Worm (Caenorhabditis elegans): Measurements from ENCODE around the gene sri-6.

sri-6 gene

DNA sequence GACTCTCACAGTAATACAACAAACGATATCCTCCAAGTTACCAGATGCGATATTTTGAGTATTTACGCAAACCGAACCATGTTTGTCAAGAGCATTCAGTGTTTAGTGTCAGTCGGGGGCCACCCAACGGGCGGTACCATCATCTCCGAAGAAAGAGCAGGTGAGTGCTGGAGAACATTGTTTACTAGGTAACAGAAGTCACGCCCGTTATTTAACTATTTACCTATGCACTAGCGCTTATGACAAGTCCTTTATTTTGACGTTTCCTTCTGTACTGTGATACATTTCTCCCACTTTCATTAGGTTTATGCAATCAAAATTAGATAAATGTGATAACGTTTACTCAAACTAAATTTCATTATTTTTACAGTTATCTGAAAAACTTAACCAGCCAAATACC lies 24.1 kb downstream of the sri-6 start, which contains the start of gene F57B1.6:
TSS of gene F57B1.6 (plus strand) at position 79 of the 400 bp plus-strand sequence.
- TF ChIP-seq pha-4 (tag; optimal IDR thresholded peaks at IDR 0.05): peak; percentile 53
- no peak for TF ChIP-seq nhr-2 (tag; optimal IDR thresholded peaks at IDR 0.05)

- TF ChIP-seq pha-4 (tag; optimal IDR thresholded peaks at IDR 0.05): no peak
- TF ChIP-seq ces-1 (GFP tag; optimal IDR thresholded peaks at IDR 0.05): no peak
Observed at ce11 chrV:13212584-13212983, 27.1 kb downstream of the sri-6 start.

ce11 chrV:13221066-13221465 lies 35.6 kb downstream of the sri-6 start:
- TF ChIP-seq flh-1 (GFP tag; optimal IDR thresholded peaks at IDR 0.05): no peak
- TF ChIP-seq mls-2 (tag; optimal IDR thresholded peaks at IDR 0.05): no peak
- no peak for TF ChIP-seq unc-120 (tag; optimal IDR thresholded peaks at IDR 0.05; ENCODE audit: poor library complexity, severe bottlenecking)
- no peak for TF ChIP-seq ces-1 (GFP tag; optimal IDR thresholded peaks at IDR 0.05)
- no peak for TF ChIP-seq snpc-4 (tag; optimal IDR thresholded peaks at IDR 0.05)
- no peak for TF ChIP-seq nhr-76 (tag; optimal IDR thresholded peaks at IDR 0.05)
- TF ChIP-seq unc-39 (tag; optimal IDR thresholded peaks at IDR 0.05): no peak
- TF ChIP-seq M03D4.4 (tag; optimal IDR thresholded peaks at IDR 0.05): no peak
- TF ChIP-seq zip-8 (tag; optimal IDR thresholded peaks at IDR 0.05): no peak
- no peak for TF ChIP-seq ceh-43 (GFP tag; optimal IDR thresholded peaks at IDR 0.05)
- TF ChIP-seq blmp-1 (tag; optimal IDR thresholded peaks at IDR 0.05): no peak
- no peak for TF ChIP-seq ztf-11 (tag; optimal IDR thresholded peaks at IDR 0.05)
- no peak for TF ChIP-seq mep-1 (tag; optimal IDR thresholded peaks at IDR 0.05)
- TF ChIP-seq nhr-28 (tag; optimal IDR thresholded peaks at IDR 0.05): no peak
- TF ChIP-seq tbx-8 (GFP tag; optimal IDR thresholded peaks at IDR 0.05): no peak
- no peak for TF ChIP-seq lin-13 (tag; optimal IDR thresholded peaks at IDR 0.05)
- no peak for TF ChIP-seq drap-1 (GFP tag; optimal IDR thresholded peaks at IDR 0.05)

DNA sequence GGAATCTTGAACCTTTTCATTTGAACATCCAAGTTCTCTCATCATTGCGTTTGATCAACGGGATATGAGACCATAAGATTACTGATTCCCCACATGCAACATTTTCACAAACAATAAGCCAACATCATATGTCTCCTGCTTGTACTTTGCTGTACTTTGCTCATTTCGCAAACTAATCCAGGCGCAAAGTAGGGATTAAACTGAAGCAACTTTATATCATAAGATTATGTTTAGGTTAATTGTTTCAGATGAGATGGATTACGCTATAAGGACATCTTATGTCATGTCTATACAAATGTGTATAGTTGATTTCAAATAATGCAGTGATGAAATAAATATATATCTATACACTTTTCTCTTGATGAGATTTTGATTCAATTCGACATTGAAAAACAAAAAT lies 44.1 kb downstream of the sri-6 start:
- no peak for TF ChIP-seq nhr-76 (tag; optimal IDR thresholded peaks at IDR 0.05)
- no peak for TF ChIP-seq pha-4 (tag; optimal IDR thresholded peaks at IDR 0.05)
- TF ChIP-seq mab-5 (tag; optimal IDR thresholded peaks at IDR 0.05): no peak
- TF ChIP-seq sem-2 (GFP tag; optimal IDR thresholded peaks at IDR 0.05): no peak
- no peak for TF ChIP-seq mep-1 (tag; optimal IDR thresholded peaks at IDR 0.05)
- TF ChIP-seq bed-3 (GFP tag; optimal IDR thresholded peaks at IDR 0.05): no peak
- TF ChIP-seq ceh-83 (GFP tag; optimal IDR thresholded peaks at IDR 0.05): no peak
- TF ChIP-seq drap-1 (GFP tag; optimal IDR thresholded peaks at IDR 0.05): no peak
- TF ChIP-seq unc-39 (tag; optimal IDR thresholded peaks at IDR 0.05): no peak
- no peak for TF ChIP-seq nhr-28 (tag; optimal IDR thresholded peaks at IDR 0.05)
- TF ChIP-seq lsy-2 (tag; optimal IDR thresholded peaks at IDR 0.05): no peak
- TF ChIP-seq elt-1 (tag; optimal IDR thresholded peaks at IDR 0.05; ENCODE audit: borderline replicate concordance, insufficient read depth): no peak
- no peak for TF ChIP-seq mls-2 (tag; optimal IDR thresholded peaks at IDR 0.05)
- no peak for TF ChIP-seq lin-32 (GFP tag; optimal IDR thresholded peaks at IDR 0.05)
- TF ChIP-seq blmp-1 (tag; optimal IDR thresholded peaks at IDR 0.05): no peak
- TF ChIP-seq lin-13 (tag; optimal IDR thresholded peaks at IDR 0.05): no peak
- no peak for TF ChIP-seq unc-120 (tag; optimal IDR thresholded peaks at IDR 0.05; ENCODE audit: poor library complexity, severe bottlenecking)
- no peak for TF ChIP-seq cnd-1 (tag; optimal IDR thresholded peaks at IDR 0.05)

DNA sequence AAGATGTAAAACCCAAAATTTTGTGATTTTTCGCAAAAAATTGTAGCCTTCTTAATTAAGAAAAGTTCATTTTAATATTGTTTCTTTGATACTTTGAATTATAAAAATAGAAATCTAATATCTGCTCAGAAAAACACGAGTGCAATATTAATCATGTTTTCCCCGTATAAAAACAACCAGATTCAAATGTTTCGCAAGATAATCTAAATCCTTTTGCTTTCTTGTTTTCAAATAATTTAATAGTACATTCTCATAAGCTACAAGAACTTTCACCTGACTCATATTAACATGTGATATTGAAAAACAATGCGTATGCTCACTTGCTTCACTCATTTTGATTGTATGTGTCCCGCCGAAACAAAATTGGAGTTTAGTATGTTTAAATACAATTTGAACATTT lies 49.8 kb downstream of the sri-6 start:
- TF ChIP-seq elt-3 (tag; optimal IDR thresholded peaks at IDR 0.05) (no peak), bed-3 (GFP tag; optimal IDR thresholded peaks at IDR 0.05) (no peak), tbx-8 (GFP tag; optimal IDR thresholded peaks at IDR 0.05) (no peak), lin-13 (tag; optimal IDR thresholded peaks at IDR 0.05) (no peak), ztf-11 (tag; optimal IDR thresholded peaks at IDR 0.05) (no peak), hlh-1 (tag; optimal IDR thresholded peaks at IDR 0.05) (no peak), unc-120 (tag; optimal IDR thresholded peaks at IDR 0.05; ENCODE audit: poor library complexity, severe bottlenecking) (no peak), pha-4 (tag; optimal IDR thresholded peaks at IDR 0.05) (no peak)

- TF ChIP-seq sem-2 (GFP tag; optimal IDR thresholded peaks at IDR 0.05): no peak
- no peak for TF ChIP-seq ceh-39 (tag; optimal IDR thresholded peaks at IDR 0.05)
- TF ChIP-seq nhr-2 (tag; optimal IDR thresholded peaks at IDR 0.05): no peak
- no peak for TF ChIP-seq mls-2 (tag; optimal IDR thresholded peaks at IDR 0.05)
Observed at ce11 chrV:13236507-13236906, 51.0 kb downstream of the sri-6 start, which contains the start of gene dmd-10. TSS of gene dmd-10 (minus strand) at chrV:13236607.
